Worm (Caenorhabditis elegans): Measurements from ENCODE around the gene T10H4.4.
"Not testable (repeated sequence)": the region's sequence is repeated elsewhere in the genome, so short reads cannot be mapped to it uniquely, and the experiment has no call there.

T10H4.4 gene

ce11 chrV:15262336-15262735, 9.8 kb downstream of the T10H4.4 start, which contains the start of gene M01B2.10:
M01B2.10 (minus strand) TSS chrV:15262436.
- not testable (repeated sequence) for TF ChIP-seq C34B4.2, nhr-47, hlh-4 (tag; optimal IDR thresholded peaks at IDR 0.05)

- TF ChIP-seq grh-1 (GFP tag; IDR thresholded peaks at IDR 0.05) (no peak), dsc-1 (tag; optimal IDR thresholded peaks at IDR 0.05) (peak; percentile 0)
These were observed 12.3 kb downstream of the T10H4.4 start, which contains the start of gene M01B2.8 for ce11 chrV:15259904-15260303. M01B2.8 (plus strand) TSS chrV:15260204.

DNA sequence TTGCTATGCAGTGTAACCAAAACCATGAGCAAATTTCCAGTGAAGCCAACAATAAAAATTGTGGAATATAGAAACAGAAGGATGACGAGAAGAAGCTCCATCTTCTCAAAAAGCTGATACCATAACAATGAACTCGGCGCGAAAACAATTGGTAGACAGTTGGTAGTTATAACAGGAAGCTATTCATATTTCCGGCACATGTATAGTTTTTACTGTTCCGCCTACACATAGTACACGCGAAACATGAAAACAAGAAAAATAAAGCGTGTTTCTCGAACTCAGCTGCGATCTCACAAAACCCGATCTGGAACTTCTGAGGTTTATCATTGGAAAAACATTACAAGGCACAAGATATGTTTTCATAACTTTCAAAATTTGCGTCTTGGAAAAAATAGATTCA, 13.1 kb downstream of the T10H4.4 start, which contains the start of gene srsx-37:
Gene srsx-37, minus strand, starts transcription at position 101 of the 400 bp plus-strand sequence.
- TF ChIP-seq mep-1 (tag; optimal IDR thresholded peaks at IDR 0.05), result no peak
- TF ChIP-seq nhr-84 (tag; optimal IDR thresholded peaks at IDR 0.05), result no peak
- no peak for TF ChIP-seq efl-3 (GFP tag; optimal IDR thresholded peaks at IDR 0.05)
- TF ChIP-seq nhr-28 (tag; optimal IDR thresholded peaks at IDR 0.05), result no peak
- no peak for TF ChIP-seq pqm-1 (tag; optimal IDR thresholded peaks at IDR 0.05)
- no peak for TF ChIP-seq egl-27 (tag; optimal IDR thresholded peaks at IDR 0.05)
- no peak for TF ChIP-seq efl-1 (optimal IDR thresholded peaks at IDR 0.05)
- no peak for TF ChIP-seq efl-1 (GFP tag; optimal IDR thresholded peaks at IDR 0.05 in 1 of 2)
- TF ChIP-seq lin-35 (GFP tag; optimal IDR thresholded peaks at IDR 0.05), result no peak
- TF ChIP-seq ceh-82 (tag; optimal IDR thresholded peaks at IDR 0.05), result no peak
- TF ChIP-seq unc-130 (tag; optimal IDR thresholded peaks at IDR 0.05), result no peak
- no peak for TF ChIP-seq nhr-77 (tag; optimal IDR thresholded peaks at IDR 0.05)
- no peak for TF ChIP-seq tbx-2 (tag; optimal IDR thresholded peaks at IDR 0.05)

DNA sequence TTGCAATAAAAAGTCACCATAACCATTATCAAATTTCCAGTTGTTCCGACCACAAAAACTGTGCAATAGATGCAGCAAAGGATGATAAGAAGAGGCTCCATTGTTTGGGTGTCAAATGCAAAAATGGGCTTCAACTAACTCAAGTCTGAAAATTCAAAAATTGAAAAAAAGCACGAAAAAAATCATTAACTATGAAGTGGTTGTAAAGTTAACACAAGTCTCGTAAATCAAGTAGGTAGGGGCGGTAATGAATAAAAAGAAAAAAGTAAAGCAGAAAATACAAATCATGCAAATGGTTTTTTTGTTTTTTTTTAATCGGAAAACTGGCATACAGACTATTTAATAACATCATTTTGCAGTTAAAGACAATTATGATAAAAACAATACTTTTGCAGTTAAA, 15.5 kb downstream of the T10H4.4 start, which contains the start of gene srsx-39:
Gene srsx-39, minus strand, starts transcription at position 101 of the 400 bp plus-strand sequence.
- TF ChIP-seq pax-3, lin-39, fos-1 (tag; optimal IDR thresholded peaks at IDR 0.05): not testable (repeated sequence)

DNA sequence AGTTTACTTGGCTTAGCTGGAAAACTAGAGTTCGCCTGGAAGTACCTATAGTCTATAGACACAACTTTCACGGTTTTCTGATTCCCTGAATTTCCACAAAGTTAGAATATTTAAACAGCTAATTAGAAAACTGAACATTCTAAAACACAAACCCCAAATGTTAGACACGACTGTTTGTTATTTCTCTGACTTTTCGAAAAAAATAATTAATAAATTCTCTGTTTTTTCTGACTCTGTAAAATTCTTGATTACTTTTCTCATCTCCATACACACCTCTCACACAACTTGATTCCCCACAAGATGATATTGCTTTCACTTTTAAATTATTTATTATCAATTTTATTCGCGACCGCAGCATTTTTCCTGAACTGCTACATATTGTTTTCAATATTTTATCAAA, 18.6 kb downstream of the T10H4.4 start, which contains the start of gene srbc-75:
Gene srbc-75, plus strand, starts transcription at position 301 of the 400 bp plus-strand sequence.
- TF ChIP-seq blmp-1 (tag; optimal IDR thresholded peaks at IDR 0.05) (peak; percentile 3), egl-13 (tag; optimal IDR thresholded peaks at IDR 0.05) (no peak)

ce11 chrV:15252082-15252481, 20.1 kb downstream of the T10H4.4 start, which contains the start of gene srbc-76:
srbc-76 (plus strand) TSS chrV:15252382.
- no peak for TF ChIP-seq pag-3 (tag; optimal IDR thresholded peaks at IDR 0.05; ENCODE audit: borderline replicate concordance, insufficient read depth)

DNA sequence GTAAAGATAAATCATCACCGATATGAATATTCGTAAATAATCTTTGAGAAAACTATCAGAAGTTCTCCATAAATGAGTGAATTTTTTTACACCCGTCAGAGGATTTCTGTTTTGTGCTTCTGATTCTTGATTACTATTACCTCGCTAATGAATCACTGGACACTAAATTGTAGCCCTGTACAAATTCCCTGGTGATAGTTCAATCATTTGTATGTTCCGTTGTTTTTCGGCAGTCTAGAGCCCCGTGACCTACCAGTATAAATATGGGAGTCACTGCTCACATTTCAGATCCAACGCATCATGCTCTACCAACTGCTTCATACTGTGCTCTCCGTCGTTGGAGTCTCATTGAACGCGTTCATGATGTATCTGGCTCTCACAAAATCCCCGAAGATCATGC, 21.9 kb downstream of the T10H4.4 start, which contains the start of gene srd-28:
Gene srd-28, plus strand, starts transcription at position 301 of the 400 bp plus-strand sequence.
- not testable (repeated sequence) for TF ChIP-seq mdl-1 (tag; optimal IDR thresholded peaks at IDR 0.05); fkh-4 (tag; optimal IDR thresholded peaks at IDR 0.05; ENCODE audit: borderline replicate concordance); elt-2 (tag; optimal IDR thresholded peaks at IDR 0.05)

DNA sequence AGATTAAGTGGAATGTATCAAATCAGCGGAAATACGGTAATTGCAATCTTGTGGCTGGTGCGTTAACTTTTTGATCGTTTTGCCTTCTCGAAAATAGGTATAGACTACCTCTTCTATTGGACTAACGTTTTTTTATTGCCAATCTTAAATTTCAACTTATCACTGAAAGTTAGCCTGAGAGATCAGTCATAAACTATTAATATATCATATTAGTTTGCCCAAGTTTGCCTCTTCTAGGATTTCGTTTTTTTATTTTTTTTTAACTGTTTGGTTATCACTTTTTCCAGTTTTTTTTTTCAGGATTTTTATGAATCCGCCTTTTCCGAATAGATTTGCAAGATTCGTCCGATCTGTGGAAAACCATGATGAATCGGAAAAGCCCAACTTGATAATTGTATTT, 27.7 kb downstream of the T10H4.4 start, which contains the start of gene kin-30:
Gene kin-30, plus strand, starts transcription at position 301 of the 400 bp plus-strand sequence.
- TF ChIP-seq elt-3 (tag; optimal IDR thresholded peaks at IDR 0.05) (no peak), unc-130 (tag; optimal IDR thresholded peaks at IDR 0.05) (no peak), snu-23 (GFP tag; optimal IDR thresholded peaks at IDR 0.05) (no peak), unc-62 (GFP tag; optimal IDR thresholded peaks at IDR 0.05) (no peak), ces-1 (GFP tag; optimal IDR thresholded peaks at IDR 0.05) (no peak), nhr-71 (tag; optimal IDR thresholded peaks at IDR 0.05) (no peak), mdl-1 (tag; optimal IDR thresholded peaks at IDR 0.05) (no peak), lin-39 (tag; optimal IDR thresholded peaks at IDR 0.05) (no peak), tlp-1 (tag; optimal IDR thresholded peaks at IDR 0.05) (no peak), irx-1 (tag; optimal IDR thresholded peaks at IDR 0.05) (no peak), snpc-4 (tag; optimal IDR thresholded peaks at IDR 0.05) (no peak), lin-14 (GFP tag; optimal IDR thresholded peaks at IDR 0.05) (no peak), ztf-11 (tag; optimal IDR thresholded peaks at IDR 0.05) (no peak), lsy-2 (tag; optimal IDR thresholded peaks at IDR 0.05) (no peak), nhr-11 (tag; optimal IDR thresholded peaks at IDR 0.05) (no peak), C34B4.2 (tag; optimal IDR thresholded peaks at IDR 0.05) (no peak), tbx-2 (tag; optimal IDR thresholded peaks at IDR 0.05) (no peak), pag-3 (tag; optimal IDR thresholded peaks at IDR 0.05; ENCODE audit: borderline replicate concordance, insufficient read depth) (no peak)

All from whole organism, L1 larva.